Fruit fly (Drosophila melanogaster) whole organism, adult: ENCODE data around the gene Hsp60D.

Experiments
- CG11617 ChIP-seq: fragments of 200-800 bp; sonication (Bioruptor generic); optimal IDR thresholded peaks from 2 replicates; lab custom pipeline; 2017; ENCODE audit warnings: mild to moderate bottlenecking, missing biosample characterization, missing genetic modification reagents, missing genetic modification characterization
- CG14711 ChIP-seq: fragments of 200-800 bp; sonication (Bioruptor generic); optimal IDR thresholded peaks from 2 replicates; lab custom pipeline; 2018; ENCODE audit warnings: missing biosample characterization, mild to moderate bottlenecking, missing genetic modification characterization, moderate library complexity
- CG1620 ChIP-seq: fragments of 200-800 bp; sonication (Bioruptor generic); optimal IDR thresholded peaks from 2 replicates; lab custom pipeline; 2016; ENCODE audit warnings: missing biosample characterization, missing genetic modification characterization
- CG33017 ChIP-seq: fragments of 200-800 bp; sonication (Bioruptor generic); optimal IDR thresholded peaks from 2 replicates; lab custom pipeline; 2018; ENCODE audit warnings: missing biosample characterization, mild to moderate bottlenecking, missing genetic modification characterization, moderate library complexity
- CG7101 ChIP-seq: fragments of 200-800 bp; sonication (Bioruptor generic); optimal IDR thresholded peaks from 2 replicates; lab custom pipeline; 2018; ENCODE audit warnings: missing biosample characterization, mild to moderate bottlenecking, missing genetic modification characterization, moderate library complexity
- Crg-1 ChIP-seq: fragments of 200-800 bp; sonication (Bioruptor generic); optimal IDR thresholded peaks from 2 replicates; lab custom pipeline; 2016; ENCODE audit warnings: missing biosample characterization, missing genetic modification characterization
- cnc ChIP-seq, 2 experiments: fragments of >200 bp; optimal IDR thresholded peaks; 2 replicates each; lab custom pipeline; 2017
- kay ChIP-seq: fragments of 200-800 bp; sonication (Bioruptor generic); peaks from one replicate; lab custom pipeline; 2016; ENCODE audit warnings: missing biosample characterization, missing genetic modification characterization, borderline replicate concordance
- ovo ChIP-seq: fragments of 200-800 bp; sonication (Bioruptor generic); optimal IDR thresholded peaks from 2 replicates; lab custom pipeline; 2016; ENCODE audit warnings: missing biosample characterization, missing genetic modification characterization
- pad ChIP-seq: fragments of 200-800 bp; sonication (Bioruptor generic); optimal IDR thresholded peaks from 3 replicates; lab custom pipeline; 2017; ENCODE audit warnings: missing biosample characterization, missing genetic modification characterization, mild to moderate bottlenecking, moderate library complexity, missing genetic modification reagents

DNA sequence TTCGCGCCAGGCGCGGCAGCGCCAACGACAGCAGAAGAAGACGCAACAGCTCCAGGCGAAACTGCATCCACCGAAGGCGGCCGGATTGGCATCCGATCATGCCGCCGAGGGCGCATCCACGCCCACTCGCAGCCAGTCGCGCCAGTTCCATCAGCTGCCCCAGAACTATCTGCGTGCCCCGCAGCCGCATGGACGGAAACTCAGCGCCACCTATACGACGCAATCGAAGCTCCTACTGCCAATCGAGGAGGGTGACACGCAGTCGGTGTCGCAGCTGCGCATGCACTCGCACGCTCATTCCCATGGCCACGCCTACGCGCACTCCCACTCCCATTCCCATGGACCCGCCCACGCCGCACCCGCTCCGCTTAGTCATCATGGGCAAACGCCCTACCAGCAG lies 26.0 kb upstream of the Hsp60D start:
- TF ChIP-seq CG14711 (tag; lab: Kevin White, UChicago) (no peak), Crg-1 (GFP tag; lab: Kevin White, UChicago) (no peak), ovo (GFP tag; lab: Kevin White, UChicago) (no peak), CG33017 (tag; lab: Kevin White, UChicago) (no peak), CG7101 (tag; lab: Kevin White, UChicago) (no peak), cnc (optimal IDR thresholded peaks at IDR 0.05; lab: Kevin White, UChicago) (no peak), kay (no peak), pad (GFP tag; lab: Kevin White, UChicago) (no peak), CG11617 (GFP tag; lab: Kevin White, UChicago) (no peak), CG1620 (GFP tag; lab: Kevin White, UChicago) (no peak)
